Fruit fly (Drosophila melanogaster) whole organism, embryonic: ENCODE data around the gene PK1-R.
A peak's percentile ranks its signal among the peaks of the same experiment; 100 is the strongest.

ENCODE experiments used
- BtbVII ChIP-seq: fragments of 200-800 bp; sonication (Bioruptor generic); optimal IDR thresholded peaks from 3 replicates; lab custom pipeline; 2017; ENCODE audit warnings: missing biosample characterization, mild to moderate bottlenecking, missing genetic modification characterization
- CG10321 ChIP-seq: fragments of 200-800 bp; sonication (Bioruptor generic); IDR thresholded peaks from 2 replicates; pipeline ENCODE4 v1.3.6; 2022; ENCODE audit warnings: missing biosample characterization, missing genetic modification characterization
- CG11456 ChIP-seq: fragments of 200-800 bp; sonication (Bioruptor generic); IDR thresholded peaks from 3 replicates; pipeline ENCODE4 v1.3.6; 2022; ENCODE audit warnings: missing biosample characterization, missing genetic modification characterization
- CG12104 ChIP-seq: fragments of 200-800 bp; sonication (Bioruptor generic); optimal IDR thresholded peaks from 3 replicates; lab custom pipeline; 2016; ENCODE audit warnings: missing biosample characterization, missing genetic modification characterization
- CG12299 ChIP-seq: fragments of 200-800 bp; sonication (Bioruptor generic); optimal IDR thresholded peaks from 2 replicates; lab custom pipeline; 2018; ENCODE audit warnings: missing biosample characterization, mild to moderate bottlenecking, missing genetic modification characterization
- CG13123 ChIP-seq: fragments of 200-800 bp; sonication (Bioruptor generic); optimal IDR thresholded peaks from 2 replicates; lab custom pipeline; 2016; ENCODE audit warnings: missing biosample characterization, missing genetic modification characterization
- CG14965 ChIP-seq: fragments of 200-800 bp; sonication (Bioruptor generic); optimal IDR thresholded peaks from 2 replicates; lab custom pipeline; 2016; ENCODE audit warnings: missing biosample characterization, missing genetic modification characterization, borderline replicate concordance
- CG15514 ChIP-seq: fragments of 200-800 bp; sonication (Bioruptor generic); optimal IDR thresholded peaks from 3 replicates; lab custom pipeline; 2017; ENCODE audit warnings: missing biosample characterization, missing genetic modification characterization, mild to moderate bottlenecking, moderate library complexity, missing genetic modification reagents
- CG15601 ChIP-seq: fragments of 200-800 bp; sonication (Bioruptor generic); optimal IDR thresholded peaks from 3 replicates; lab custom pipeline; 2019; ENCODE audit warnings: missing biosample characterization, mild to moderate bottlenecking, missing genetic modification characterization, moderate library complexity
- CG17328 ChIP-seq: fragments of 200-800 bp; sonication (Bioruptor generic); IDR thresholded peaks from 2 replicates; pipeline ENCODE4 v1.3.6; 2022; ENCODE audit warnings: missing biosample characterization, missing genetic modification characterization
- CG17361 ChIP-seq: fragments of 200-800 bp; sonication (Bioruptor generic); IDR thresholded peaks from 3 replicates; pipeline ENCODE4 v1.3.6; 2022; ENCODE audit warnings: missing biosample characterization, missing genetic modification characterization
- CG1792 ChIP-seq: fragments of 200-800 bp; sonication (Bioruptor generic); optimal IDR thresholded peaks from 2 replicates; lab custom pipeline; 2016; ENCODE audit warnings: missing biosample characterization, missing genetic modification characterization
- CG4328 ChIP-seq: fragments of 200-800 bp; sonication (Bioruptor generic); optimal IDR thresholded peaks from 3 replicates; lab custom pipeline; 2017; ENCODE audit warnings: missing biosample characterization, missing genetic modification reagents, missing genetic modification characterization
- CG7271 ChIP-seq: fragments of 200-800 bp; sonication (Bioruptor generic); optimal IDR thresholded peaks from 2 replicates; lab custom pipeline; 2018; ENCODE audit warnings: missing biosample characterization, mild to moderate bottlenecking, missing genetic modification characterization, moderate library complexity
- CG9876 ChIP-seq: fragments of 200-800 bp; sonication (Bioruptor generic); optimal IDR thresholded peaks from 2 replicates; lab custom pipeline; 2016; ENCODE audit warnings: missing biosample characterization, missing genetic modification characterization
- Chrac-16 ChIP-seq: fragments of 200-800 bp; sonication (Bioruptor generic); optimal IDR thresholded peaks from 3 replicates; lab custom pipeline; 2016; ENCODE audit warnings: missing biosample characterization, missing genetic modification characterization
- CkIIα-i1 ChIP-seq: fragments of 200-800 bp; sonication (Bioruptor generic); IDR thresholded peaks from 2 replicates; pipeline ENCODE4 v1.3.6; 2022; ENCODE audit warnings: missing biosample characterization, missing genetic modification characterization
- Dbx ChIP-seq: fragments of 200-800 bp; sonication (Bioruptor generic); IDR thresholded peaks from 3 replicates; pipeline ENCODE4 v1.3.6; 2022; ENCODE audit warnings: missing biosample characterization, missing genetic modification characterization
- Dll ChIP-seq: fragments of 200-800 bp; sonication (Bioruptor generic); IDR thresholded peaks from 4 replicates; pipeline ENCODE4 v1.3.6; 2022; ENCODE audit warnings: missing biosample characterization, missing genetic modification characterization; ENCODE audit not compliant: partially characterized antibody
- Dp ChIP-seq: fragments of 200-800 bp; sonication (Bioruptor generic); optimal IDR thresholded peaks from 2 replicates; lab custom pipeline; 2018; ENCODE audit warnings: missing biosample characterization, mild to moderate bottlenecking, missing genetic modification characterization, moderate library complexity
- Drgx ChIP-seq: fragments of 200-800 bp; sonication (Bioruptor generic); IDR thresholded peaks from 2 replicates; pipeline ENCODE4 v1.3.6; 2022; ENCODE audit warnings: missing biosample characterization, missing genetic modification characterization
- Ets65A ChIP-seq: fragments of 200-800 bp; sonication (Bioruptor generic); peaks from one replicate; lab custom pipeline; 2016; ENCODE audit warnings: missing biosample characterization, missing genetic modification characterization
- Fer3 ChIP-seq: fragments of 200-800 bp; sonication (Bioruptor generic); optimal IDR thresholded peaks from 2 replicates; lab custom pipeline; 2018; ENCODE audit warnings: missing biosample characterization, mild to moderate bottlenecking, missing genetic modification characterization, moderate library complexity
- GATAe ChIP-seq: fragments of 200-800 bp; sonication (Bioruptor generic); conservative IDR thresholded peaks from 2 replicates; pipeline ENCODE4 v1.3.6; 2022; ENCODE audit warnings: missing biosample characterization, missing genetic modification characterization
- Gug ChIP-seq: fragments of 200-800 bp; sonication (Bioruptor generic); IDR thresholded peaks from 4 replicates; pipeline ENCODE4 v1.3.6; 2022; ENCODE audit warnings: missing biosample characterization, missing genetic modification characterization
- HLHmδ ChIP-seq: fragments of 200-800 bp; sonication (Bioruptor generic); optimal IDR thresholded peaks from 2 replicates; lab custom pipeline; 2018; ENCODE audit warnings: missing biosample characterization, mild to moderate bottlenecking, missing genetic modification characterization, moderate library complexity
- HmgD ChIP-seq: fragments of 200-800 bp; sonication (Bioruptor generic); optimal IDR thresholded peaks from 3 replicates; lab custom pipeline; 2016; ENCODE audit warnings: missing biosample characterization, missing genetic modification characterization
- MESR4 ChIP-seq: fragments of 200-800 bp; sonication (Bioruptor generic); optimal IDR thresholded peaks from 2 replicates; lab custom pipeline; 2018; ENCODE audit warnings: missing biosample characterization, mild to moderate bottlenecking, missing genetic modification characterization, moderate library complexity
- Max ChIP-seq: fragments of 200-800 bp; sonication (Bioruptor generic); optimal IDR thresholded peaks from 2 replicates; lab custom pipeline; 2016; ENCODE audit warnings: missing biosample characterization, mild to moderate bottlenecking, missing genetic modification characterization
- Sox102F ChIP-seq: fragments of 200-800 bp; sonication (Bioruptor generic); optimal IDR thresholded peaks from 2 replicates; lab custom pipeline; 2018; ENCODE audit warnings: missing biosample characterization, mild to moderate bottlenecking, missing genetic modification characterization, moderate library complexity
- abd-A ChIP-seq: fragments of 200-800 bp; sonication (Bioruptor generic); optimal IDR thresholded peaks from 3 replicates; lab custom pipeline; 2019; ENCODE audit warnings: missing biosample characterization, mild to moderate bottlenecking, missing genetic modification characterization, moderate library complexity
- cwo ChIP-seq: fragments of 200-800 bp; sonication (Bioruptor generic); optimal IDR thresholded peaks from 3 replicates; lab custom pipeline; 2017; ENCODE audit warnings: missing biosample characterization, missing genetic modification characterization, mild to moderate bottlenecking, moderate library complexity, missing genetic modification reagents
- dimm ChIP-seq: fragments of 200-800 bp; sonication (Bioruptor generic); IDR thresholded peaks from 2 replicates; pipeline ENCODE4 v1.3.6; 2022; ENCODE audit warnings: missing biosample characterization, missing genetic modification characterization
- gce ChIP-seq: fragments of 200-800 bp; sonication (Bioruptor generic); IDR thresholded peaks from 3 replicates; pipeline ENCODE4 v1.3.6; 2022; ENCODE audit warnings: missing biosample characterization, missing genetic modification characterization
- hbn ChIP-seq: fragments of 200-800 bp; sonication (Bioruptor generic); IDR thresholded peaks from 2 replicates; pipeline ENCODE4 v1.3.6; 2022; ENCODE audit warnings: missing biosample characterization, missing genetic modification characterization; ENCODE audit not compliant: partially characterized antibody
- jigr1 ChIP-seq: fragments of 200-800 bp; sonication (Bioruptor generic); IDR thresholded peaks from 3 replicates; pipeline ENCODE4 v1.3.6; 2022; ENCODE audit warnings: missing biosample characterization, missing genetic modification characterization
- lov ChIP-seq, 2 experiments: fragments of 200-800 bp in 1 of 2; fragments of >200 bp in 1 of 2; sonication (Bioruptor generic) in 1 of 2; IDR thresholded peaks in 1 of 2; optimal IDR thresholded peaks in 1 of 2; 2 replicates in 1 of 2; 3 replicates in 1 of 2; pipeline versions ENCODE4 v1.3.6 to Lab custom; 2017 to 2022; ENCODE audit warnings: missing biosample characterization in 1 of 2, missing genetic modification characterization in 1 of 2
- mam ChIP-seq: fragments of 200-800 bp; sonication (Bioruptor generic); optimal IDR thresholded peaks from 3 replicates; lab custom pipeline; 2016; ENCODE audit warnings: missing biosample characterization, missing genetic modification characterization
- nerfin-1 ChIP-seq: fragments of 200-800 bp; sonication (Bioruptor generic); optimal IDR thresholded peaks from 3 replicates; lab custom pipeline; 2019; ENCODE audit warnings: missing biosample characterization, mild to moderate bottlenecking, missing genetic modification characterization, moderate library complexity
- onecut ChIP-seq: fragments of 200-800 bp; sonication (Bioruptor generic); IDR thresholded peaks from 2 replicates; pipeline ENCODE4 v1.3.6; 2022; ENCODE audit warnings: missing biosample characterization, missing genetic modification characterization
- prd ChIP-seq, 3 experiments: fragments of >200 bp in 2 of 3; fragments of 200-800 bp in 1 of 3; sonication (Bioruptor generic) in 1 of 3; optimal IDR thresholded peaks in 2 of 3; IDR thresholded peaks in 1 of 3; 2 replicates in 2 of 3; 3 replicates in 1 of 3; pipeline versions ENCODE4 v1.3.6 to Lab custom; 2017 to 2022; ENCODE audit warnings: missing biosample characterization in 1 of 3, missing genetic modification characterization in 1 of 3
- pzg ChIP-seq: fragments of 200-800 bp; sonication (Bioruptor generic); optimal IDR thresholded peaks from 3 replicates; lab custom pipeline; 2018; ENCODE audit warnings: missing biosample characterization, mild to moderate bottlenecking, missing genetic modification characterization, moderate library complexity
- sisA ChIP-seq: fragments of 200-800 bp; sonication (Bioruptor generic); IDR thresholded peaks from 2 replicates; pipeline ENCODE4 v1.3.6; 2022; ENCODE audit warnings: missing biosample characterization, missing genetic modification characterization
- sna ChIP-seq: fragments of 200-800 bp; sonication (Bioruptor generic); IDR thresholded peaks from 2 replicates; pipeline ENCODE4 v1.3.6; 2022; ENCODE audit warnings: missing biosample characterization, missing genetic modification characterization; ENCODE audit not compliant: partially characterized antibody
- so ChIP-seq: fragments of 200-800 bp; sonication (Bioruptor generic); IDR thresholded peaks from 3 replicates; pipeline ENCODE4 v1.3.6; 2022; ENCODE audit warnings: missing biosample characterization, missing genetic modification characterization
- unc-4 ChIP-seq: fragments of 200-800 bp; sonication (Bioruptor generic); IDR thresholded peaks from 2 replicates; pipeline ENCODE4 v1.3.6; 2022; ENCODE audit warnings: missing biosample characterization, missing genetic modification characterization; ENCODE audit not compliant: partially characterized antibody
- yki ChIP-seq: fragments of >200 bp; optimal IDR thresholded peaks from 3 replicates; lab custom pipeline; 2018
- zf30C ChIP-seq: fragments of 200-800 bp; sonication (Bioruptor generic); optimal IDR thresholded peaks from 3 replicates; lab custom pipeline; 2018; ENCODE audit warnings: missing biosample characterization, mild to moderate bottlenecking, missing genetic modification characterization

PK1-R gene

DNA sequence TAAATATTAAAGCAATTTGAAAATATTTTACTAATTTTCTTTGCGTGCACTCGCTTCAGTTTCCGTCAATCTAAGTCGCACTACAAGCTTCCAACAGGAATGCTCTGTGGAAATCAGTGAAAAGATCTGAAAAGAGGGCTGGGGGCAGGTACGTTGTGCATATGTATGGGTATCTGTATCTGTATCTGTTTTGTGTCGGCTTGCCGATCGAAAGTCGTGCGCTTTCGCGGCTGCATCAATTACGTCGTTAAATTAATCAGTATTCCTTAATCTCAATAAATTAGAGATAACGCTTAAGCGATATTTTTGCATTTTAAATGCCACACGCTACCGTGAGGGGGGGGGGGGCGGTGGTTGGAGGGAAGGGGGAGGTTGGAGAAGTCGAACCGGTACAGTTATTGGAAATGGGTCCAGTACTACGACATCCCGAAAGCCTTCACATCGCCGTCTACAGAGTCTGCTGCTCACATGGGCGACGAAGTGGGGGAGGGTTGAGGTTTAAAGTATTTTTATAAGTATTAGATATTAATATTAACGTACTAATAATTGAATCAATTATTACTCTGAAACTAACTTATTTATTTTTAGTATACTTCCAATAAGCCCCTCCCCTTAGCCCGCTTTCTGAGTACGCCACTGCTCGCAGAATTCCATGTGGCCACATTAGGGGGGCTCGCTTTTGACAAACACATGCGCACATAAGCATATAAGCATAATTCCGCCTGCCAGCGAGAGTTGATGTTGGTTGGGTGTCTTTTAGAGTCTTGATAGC, 49.7 kb downstream of the PK1-R start (continued):
- TF ChIP-seq Gug (GFP tag; lab: Robert Waterston, UW): peak; percentile 98
- peak; percentile 92 for TF ChIP-seq mam
- peak; percentile 83 for TF ChIP-seq abd-A
- TF ChIP-seq Sox102F (GFP tag; lab: Kevin White, UChicago): peak; percentile 99
- peak; percentile 98 for TF ChIP-seq so (GFP tag; lab: Robert Waterston, UW)
- TF ChIP-seq CG15601 (tag; lab: Kevin White, UChicago): peak; percentile 93
- peak; percentile 97 for TF ChIP-seq cwo (GFP tag; lab: Kevin White, UChicago)
- TF ChIP-seq Dp (GFP tag; lab: Kevin White, UChicago): peak; percentile 15
- TF ChIP-seq Drgx (GFP tag; lab: Robert Waterston, UW): peak; percentile 97
- peak; percentile 99 for TF ChIP-seq CG11456 (GFP tag; lab: Robert Waterston, UW)
- TF ChIP-seq CG7271: peak; percentile 79
- no peak for TF ChIP-seq sna (GFP tag; lab: Robert Waterston, UW)
- peak; percentile 59 for TF ChIP-seq MESR4 (GFP tag; lab: Kevin White, UChicago)
- TF ChIP-seq Max (GFP tag; lab: Kevin White, UChicago): peak; percentile 91
- TF ChIP-seq CkIIα-i1 (GFP tag; lab: Robert Waterston, UW): peak; percentile 89
- TF ChIP-seq CG17328 (GFP tag; lab: Robert Waterston, UW): peak; percentile 96
- peak; percentile 87 for TF ChIP-seq CG4328 (GFP tag; lab: Kevin White, UChicago)
- peak; percentile 97 for TF ChIP-seq BtbVII (GFP tag; lab: Kevin White, UChicago)
- TF ChIP-seq GATAe: peak; percentile 94
- peak; percentile 94 for TF ChIP-seq CG12299 (tag; lab: Kevin White, UChicago)
- TF ChIP-seq Fer3 (tag; lab: Kevin White, UChicago): peak; percentile 98
- no peak for TF ChIP-seq CG14965 (GFP tag; lab: Kevin White, UChicago)
- no peak for TF ChIP-seq unc-4 (GFP tag; lab: Robert Waterston, UW)
- peak; percentile 61 for TF ChIP-seq CG9876
- no peak for TF ChIP-seq hbn
- TF ChIP-seq CG13123 (GFP tag; lab: Kevin White, UChicago): peak; percentile 92
- no peak for TF ChIP-seq Dll
- peak; percentile 91 for TF ChIP-seq onecut (GFP tag; lab: Robert Waterston, UW)
- peak; percentile 27 for TF ChIP-seq pzg (GFP tag; lab: Kevin White, UChicago)
- peak; percentile 97 for TF ChIP-seq gce (GFP tag; lab: Robert Waterston, UW)
- TF ChIP-seq HLHmδ (GFP tag; lab: Kevin White, UChicago): no peak
- TF ChIP-seq prd (optimal IDR thresholded peaks at IDR 0.05; lab: Kevin White, UChicago): no peak
- TF ChIP-seq prd (GFP tag; IDR thresholded peaks at IDR 0.05; lab: Robert Waterston, UW): peak; percentile 98
- peak; percentile 94 for TF ChIP-seq CG17361 (GFP tag; lab: Robert Waterston, UW)
- TF ChIP-seq Dbx (GFP tag; lab: Robert Waterston, UW): peak; percentile 99
- TF ChIP-seq zf30C (GFP tag; lab: Kevin White, UChicago): no peak
- TF ChIP-seq CG15514 (GFP tag; lab: Kevin White, UChicago): peak; percentile 94
- TF ChIP-seq Ets65A: peak; percentile 97
- TF ChIP-seq jigr1 (GFP tag; lab: Robert Waterston, UW): peak; percentile 95
- no peak for TF ChIP-seq yki
- TF ChIP-seq CG1792 (GFP tag; lab: Kevin White, UChicago): peak; percentile 75
- peak; percentile 82 for TF ChIP-seq CG10321 (GFP tag; lab: Robert Waterston, UW)
- TF ChIP-seq nerfin-1 (tag; lab: Kevin White, UChicago): peak; percentile 92
- TF ChIP-seq HmgD (GFP tag; lab: Kevin White, UChicago): peak; percentile 23
- no peak for TF ChIP-seq lov (optimal IDR thresholded peaks at IDR 0.05; lab: Kevin White, UChicago)
- TF ChIP-seq lov (GFP tag; IDR thresholded peaks at IDR 0.05; lab: Robert Waterston, UW): peak; percentile 91
- TF ChIP-seq dimm: peak; percentile 95
- TF ChIP-seq sisA (GFP tag; lab: Robert Waterston, UW): peak; percentile 98
- peak; percentile 95 for TF ChIP-seq Chrac-16 (GFP tag; lab: Kevin White, UChicago)
- TF ChIP-seq CG12104 (GFP tag; lab: Kevin White, UChicago): peak; percentile 90
